Worm (Caenorhabditis elegans): ENCODE results near the gene Y38H6C.18.

ce11 chrV:20574314-20574713 is 27.4 kb upstream of the Y38H6C.18 start, which contains the start of gene clec-263:
- TF ChIP-seq unc-62 (GFP tag; optimal IDR thresholded peaks at IDR 0.05) (no peak), rcor-1 (GFP tag; IDR thresholded peaks at IDR 0.05) (no peak), Y53G8AR.9 (GFP tag; conservative IDR thresholded peaks at IDR 0.05) (no peak), attf-3 (GFP tag; conservative IDR thresholded peaks at IDR 0.05) (no peak), Y79H2A.3 (GFP tag; conservative IDR thresholded peaks at IDR 0.05) (no peak), unc-130 (GFP tag; optimal IDR thresholded peaks at IDR 0.05) (no peak), T07F8.4 (tag; optimal IDR thresholded peaks at IDR 0.05) (no peak), efl-1 (GFP tag; optimal IDR thresholded peaks at IDR 0.05) (no peak)
